Fruit fly (Drosophila melanogaster) whole organism, embryonic: ENCODE data around the gene Ugt36D1.
A peak's percentile ranks its signal among the peaks of the same experiment; 100 is the strongest.

Source experiments
- Bdp1 ChIP-seq: fragments of 200-800 bp; sonication (Bioruptor generic); optimal IDR thresholded peaks from 3 replicates; lab custom pipeline; 2016; ENCODE audit warnings: missing biosample characterization, missing genetic modification characterization
- CG10462 ChIP-seq: fragments of 200-800 bp; sonication (Bioruptor generic); optimal IDR thresholded peaks from 2 replicates; lab custom pipeline; 2016; ENCODE audit warnings: missing biosample characterization, missing genetic modification characterization
- CG10543 ChIP-seq: fragments of 200-800 bp; sonication (Bioruptor generic); optimal IDR thresholded peaks from 3 replicates; lab custom pipeline; 2017; ENCODE audit warnings: missing biosample characterization, mild to moderate bottlenecking, missing genetic modification characterization, moderate library complexity
- CG10654 ChIP-seq: fragments of 200-800 bp; sonication (Bioruptor generic); optimal IDR thresholded peaks from 2 replicates; lab custom pipeline; 2016; ENCODE audit warnings: missing biosample characterization, missing genetic modification characterization
- CG15073 ChIP-seq: fragments of 200-800 bp; sonication (Bioruptor generic); optimal IDR thresholded peaks from 2 replicates; lab custom pipeline; 2016; ENCODE audit warnings: missing biosample characterization, missing genetic modification characterization
- CG1602 ChIP-seq: fragments of 200-800 bp; sonication (Bioruptor generic); optimal IDR thresholded peaks from 3 replicates; lab custom pipeline; 2016; ENCODE audit warnings: missing biosample characterization, missing genetic modification characterization
- CG1603 ChIP-seq: fragments of 200-800 bp; sonication (Bioruptor generic); optimal IDR thresholded peaks from 2 replicates; lab custom pipeline; 2019; ENCODE audit warnings: missing biosample characterization, mild to moderate bottlenecking, missing genetic modification characterization, moderate library complexity
- CG17359 ChIP-seq: fragments of 200-800 bp; sonication (Bioruptor generic); optimal IDR thresholded peaks from 3 replicates; lab custom pipeline; 2018; ENCODE audit warnings: missing biosample characterization, mild to moderate bottlenecking, missing genetic modification characterization, moderate library complexity
- CG18476 ChIP-seq: fragments of 200-800 bp; sonication (Bioruptor generic); optimal IDR thresholded peaks from 2 replicates; lab custom pipeline; 2016; ENCODE audit warnings: missing biosample characterization, mild to moderate bottlenecking, missing genetic modification characterization
- CG30403 ChIP-seq: fragments of 200-800 bp; sonication (Bioruptor generic); optimal IDR thresholded peaks from 3 replicates; lab custom pipeline; 2016; ENCODE audit warnings: missing biosample characterization, missing genetic modification characterization
- CG30431 ChIP-seq: fragments of 200-800 bp; sonication (Bioruptor generic); optimal IDR thresholded peaks from 2 replicates; lab custom pipeline; 2017; ENCODE audit warnings: missing biosample characterization, missing genetic modification characterization
- CG34224 ChIP-seq: fragments of 200-800 bp; sonication (Bioruptor generic); IDR thresholded peaks from 3 replicates; pipeline ENCODE4 v1.3.6; 2022; ENCODE audit warnings: missing biosample characterization, missing genetic modification characterization; ENCODE audit not compliant: partially characterized antibody
- CG4360 ChIP-seq: fragments of 200-800 bp; sonication (Bioruptor generic); IDR thresholded peaks from 2 replicates; pipeline ENCODE4 v1.3.6; 2022; ENCODE audit warnings: missing biosample characterization, missing genetic modification characterization
- CG4730 ChIP-seq: fragments of 200-800 bp; sonication (Bioruptor generic); IDR thresholded peaks from 2 replicates; pipeline ENCODE4 v1.3.6; 2022; ENCODE audit warnings: missing biosample characterization, missing genetic modification characterization
- CG7839 ChIP-seq: fragments of 200-800 bp; sonication (Bioruptor generic); optimal IDR thresholded peaks from 3 replicates; lab custom pipeline; 2018; ENCODE audit warnings: missing biosample characterization, mild to moderate bottlenecking, missing genetic modification characterization, moderate library complexity
- CG7963 ChIP-seq: fragments of 200-800 bp; sonication (Bioruptor generic); IDR thresholded peaks from 3 replicates; pipeline ENCODE4 v1.3.6; 2022; ENCODE audit warnings: missing biosample characterization, missing genetic modification characterization; ENCODE audit not compliant: partially characterized antibody
- CG8388 ChIP-seq: fragments of 200-800 bp; sonication (Bioruptor generic); optimal IDR thresholded peaks from 2 replicates; lab custom pipeline; 2019; ENCODE audit warnings: missing biosample characterization, mild to moderate bottlenecking, missing genetic modification characterization, moderate library complexity
- CG8478 ChIP-seq: fragments of >200 bp; optimal IDR thresholded peaks from 2 replicates; lab custom pipeline; 2018
- Chrac-16 ChIP-seq: fragments of 200-800 bp; sonication (Bioruptor generic); optimal IDR thresholded peaks from 3 replicates; lab custom pipeline; 2016; ENCODE audit warnings: missing biosample characterization, missing genetic modification characterization
- Drgx ChIP-seq: fragments of 200-800 bp; sonication (Bioruptor generic); IDR thresholded peaks from 2 replicates; pipeline ENCODE4 v1.3.6; 2022; ENCODE audit warnings: missing biosample characterization, missing genetic modification characterization
- HHEX ChIP-seq: fragments of 200-800 bp; sonication (Bioruptor generic); optimal IDR thresholded peaks from 3 replicates; lab custom pipeline; 2017; ENCODE audit warnings: missing biosample characterization, mild to moderate bottlenecking, missing genetic modification characterization, missing genetic modification reagents
- Hmr ChIP-seq: fragments of 200-800 bp; sonication (Bioruptor generic); optimal IDR thresholded peaks from 3 replicates; lab custom pipeline; 2017; ENCODE audit warnings: mild to moderate bottlenecking, missing biosample characterization, missing genetic modification reagents, missing genetic modification characterization
- Lhr ChIP-seq: fragments of 200-800 bp; sonication (Bioruptor generic); optimal IDR thresholded peaks from 3 replicates; lab custom pipeline; 2017; ENCODE audit warnings: mild to moderate bottlenecking, missing biosample characterization, missing genetic modification reagents, missing genetic modification characterization
- MBD-R2 ChIP-seq: fragments of 200-800 bp; sonication (Bioruptor generic); IDR thresholded peaks from 2 replicates; pipeline ENCODE4 v1.3.6; 2022; ENCODE audit warnings: missing biosample characterization, missing genetic modification characterization
- Med ChIP-seq: fragments of 200-800 bp; sonication (Bioruptor generic); peaks from one replicate; lab custom pipeline; 2016; ENCODE audit warnings: missing biosample characterization, missing genetic modification characterization, mild to moderate bottlenecking, inconsistent platforms, moderate library complexity
- Nf-YA ChIP-seq: fragments of 200-800 bp; sonication (Bioruptor generic); IDR thresholded peaks from 2 replicates; pipeline ENCODE4 v1.3.6; 2022; ENCODE audit warnings: missing biosample characterization, missing genetic modification characterization
- Opbp ChIP-seq: fragments of 200-800 bp; sonication (Bioruptor generic); IDR thresholded peaks from 3 replicates; pipeline ENCODE4 v1.3.6; 2022; ENCODE audit warnings: missing biosample characterization, missing genetic modification characterization; ENCODE audit not compliant: partially characterized antibody
- Rfx ChIP-seq: fragments of 200-800 bp; sonication (Bioruptor generic); IDR thresholded peaks from 2 replicates; pipeline ENCODE4 v1.3.6; 2022; ENCODE audit warnings: missing biosample characterization, missing genetic modification characterization
- Ssrp ChIP-seq: fragments of 200-800 bp; sonication (Bioruptor generic); optimal IDR thresholded peaks from 2 replicates; lab custom pipeline; 2018; ENCODE audit warnings: missing biosample characterization, mild to moderate bottlenecking, missing genetic modification characterization, moderate library complexity
- Xrp1 ChIP-seq: fragments of 200-800 bp; sonication (Bioruptor generic); IDR thresholded peaks from 2 replicates; pipeline ENCODE4 v1.3.6; 2022; ENCODE audit warnings: missing biosample characterization, missing genetic modification characterization
- cato ChIP-seq: fragments of 200-800 bp; sonication (Bioruptor generic); optimal IDR thresholded peaks from 2 replicates; lab custom pipeline; 2016; ENCODE audit warnings: missing biosample characterization, missing genetic modification characterization, borderline replicate concordance
- chif ChIP-seq, 2 experiments: fragments of 200-800 bp; sonication (Bioruptor generic); optimal IDR thresholded peaks; 3 replicates each; lab custom pipeline; 2016; ENCODE audit warnings: missing biosample characterization in 2 of 2, missing genetic modification characterization in 2 of 2
- chn ChIP-seq: fragments of 200-800 bp; sonication (Bioruptor generic); optimal IDR thresholded peaks from 2 replicates; lab custom pipeline; 2016; ENCODE audit warnings: missing biosample characterization, missing genetic modification characterization
- ci ChIP-seq: fragments of 200-800 bp; sonication (Bioruptor generic); IDR thresholded peaks from 3 replicates; pipeline ENCODE4 v1.3.6; 2022; ENCODE audit warnings: missing biosample characterization, missing genetic modification characterization
- dysf ChIP-seq: fragments of 200-800 bp; sonication (Bioruptor generic); IDR thresholded peaks from 3 replicates; pipeline ENCODE4 v1.3.6; 2022; ENCODE audit warnings: missing biosample characterization, missing genetic modification characterization
- gce ChIP-seq: fragments of 200-800 bp; sonication (Bioruptor generic); IDR thresholded peaks from 3 replicates; pipeline ENCODE4 v1.3.6; 2022; ENCODE audit warnings: missing biosample characterization, missing genetic modification characterization
- grau ChIP-seq: fragments of 200-800 bp; optimal IDR thresholded peaks from 3 replicates; lab custom pipeline; 2019; ENCODE audit warnings: missing biosample characterization, mild to moderate bottlenecking, missing genetic modification characterization, moderate library complexity
- inv ChIP-seq: fragments of 200-800 bp; sonication (Bioruptor generic); IDR thresholded peaks from 2 replicates; pipeline ENCODE4 v1.3.6; 2022; ENCODE audit warnings: missing biosample characterization, missing genetic modification characterization; ENCODE audit not compliant: partially characterized antibody
- lola ChIP-seq, 3 experiments: fragments of >200 bp in 2 of 3; fragments of 200-800 bp in 1 of 3; sonication (Bioruptor generic) in 1 of 3; optimal IDR thresholded peaks; 2 replicates each; lab custom pipeline; 2017 to 2019; ENCODE audit warnings: missing biosample characterization in 3 of 3, missing genetic modification characterization in 3 of 3, mild to moderate bottlenecking in 1 of 3, moderate library complexity in 1 of 3
- maf-S ChIP-seq: fragments of 200-800 bp; sonication (Bioruptor generic); optimal IDR thresholded peaks from 2 replicates; lab custom pipeline; 2016; ENCODE audit warnings: missing biosample characterization, missing genetic modification characterization
- nmo ChIP-seq: fragments of 200-800 bp; sonication (Bioruptor generic); optimal IDR thresholded peaks from 2 replicates; lab custom pipeline; 2018; ENCODE audit warnings: missing biosample characterization, mild to moderate bottlenecking, missing genetic modification characterization, moderate library complexity
- nom ChIP-seq: fragments of 200-800 bp; sonication (Bioruptor generic); optimal IDR thresholded peaks from 2 replicates; lab custom pipeline; 2017; ENCODE audit warnings: missing biosample characterization, missing genetic modification characterization, mild to moderate bottlenecking, moderate library complexity, missing genetic modification reagents
- phol ChIP-seq: fragments of 200-800 bp; sonication (Bioruptor generic); optimal IDR thresholded peaks from 3 replicates; lab custom pipeline; 2018; ENCODE audit warnings: missing biosample characterization, mild to moderate bottlenecking, missing genetic modification characterization, moderate library complexity
- sim ChIP-seq: fragments of 200-800 bp; sonication (Bioruptor generic); IDR thresholded peaks from 2 replicates; pipeline ENCODE4 v1.3.6; 2022; ENCODE audit warnings: missing biosample characterization, missing genetic modification characterization
- slp2 ChIP-seq: fragments of 200-800 bp; sonication (Bioruptor generic); optimal IDR thresholded peaks from 2 replicates; lab custom pipeline; 2016; ENCODE audit warnings: missing biosample characterization, missing genetic modification characterization
- ssp ChIP-seq: fragments of 200-800 bp; sonication (Bioruptor generic); IDR thresholded peaks from 2 replicates; pipeline ENCODE4 v1.3.6; 2022; ENCODE audit warnings: missing biosample characterization, missing genetic modification characterization
- toy ChIP-seq: fragments of 200-800 bp; sonication (Bioruptor generic); IDR thresholded peaks from 2 replicates; pipeline ENCODE4 v1.3.6; 2022; ENCODE audit warnings: missing biosample characterization, missing genetic modification characterization
- tx ChIP-seq: fragments of 200-800 bp; sonication (Bioruptor generic); optimal IDR thresholded peaks from 2 replicates; lab custom pipeline; 2016; ENCODE audit warnings: missing biosample characterization, missing genetic modification characterization
- zf30C ChIP-seq: fragments of 200-800 bp; sonication (Bioruptor generic); optimal IDR thresholded peaks from 3 replicates; lab custom pipeline; 2018; ENCODE audit warnings: missing biosample characterization, mild to moderate bottlenecking, missing genetic modification characterization
- zfh1 ChIP-seq: fragments of 200-800 bp; sonication (Bioruptor generic); IDR thresholded peaks from 3 replicates; pipeline ENCODE4 v1.3.6; 2022; ENCODE audit warnings: missing biosample characterization, missing genetic modification characterization

The Ugt36D1 gene

dm6 chr2L:18808754-18809329 lies 14.5 kb upstream of the Ugt36D1 start (continued):
- no peak for TF ChIP-seq CG30431 (GFP tag; lab: Kevin White, UChicago)
- peak; percentile 26 for TF ChIP-seq CG17359 (tag; lab: Kevin White, UChicago)
- TF ChIP-seq CG10462 (GFP tag; lab: Kevin White, UChicago), result no peak
- 0 out of 2 replicates have a peak, but pooled peaks have one; percentile 30 for TF ChIP-seq CG4360 (GFP tag; lab: Robert Waterston, UW)
- peak; percentile 36 for TF ChIP-seq CG7839 (tag; lab: Kevin White, UChicago)
- TF ChIP-seq dysf (GFP tag; lab: Robert Waterston, UW), result peak; percentile 24; the same call in 1 of the 3 replicates
- TF ChIP-seq chn (GFP tag; lab: Kevin White, UChicago), result peak; percentile 2
- no peak for TF ChIP-seq CG1602 (GFP tag; lab: Kevin White, UChicago)
- TF ChIP-seq CG18476 (GFP tag; lab: Kevin White, UChicago), result no peak
- TF ChIP-seq Hmr (GFP tag; lab: Kevin White, UChicago), result peak; percentile 13
- no peak for TF ChIP-seq tx
- no peak for TF ChIP-seq HHEX (GFP tag; lab: Kevin White, UChicago)
- 0 out of 3 replicates have a peak, but pooled peaks have one; percentile 40 for TF ChIP-seq gce
- peak; percentile 40 for TF ChIP-seq phol
- 0 out of 2 replicates have a peak, but pooled peaks have one; percentile 23 for TF ChIP-seq Rfx (GFP tag; lab: Robert Waterston, UW)
- no peak for TF ChIP-seq CG10543 (GFP tag; lab: Kevin White, UChicago)
- TF ChIP-seq CG1603 (tag; lab: Kevin White, UChicago), result peak; percentile 47
- no peak for TF ChIP-seq Nf-YA (GFP tag; lab: Robert Waterston, UW)
- peak; percentile 53; the same call in 1 of the 3 replicates for TF ChIP-seq ci (GFP tag; lab: Robert Waterston, UW)
- TF ChIP-seq CG15073, result no peak
- TF ChIP-seq CG10654 (GFP tag; lab: Kevin White, UChicago), result no peak
- TF ChIP-seq slp2 (GFP tag; lab: Kevin White, UChicago), result no peak
- peak; percentile 52 for TF ChIP-seq Med (GFP tag; lab: Kevin White, UChicago)
- no peak for TF ChIP-seq sim (GFP tag; lab: Robert Waterston, UW)
- TF ChIP-seq Xrp1 (GFP tag; lab: Robert Waterston, UW), result peak; percentile 61
- no peak for TF ChIP-seq CG7963
- TF ChIP-seq CG8388, result peak; percentile 11
- no peak for TF ChIP-seq MBD-R2 (GFP tag; lab: Robert Waterston, UW)
- peak; percentile 1 for TF ChIP-seq Ssrp (tag; lab: Kevin White, UChicago)
- TF ChIP-seq CG30403 (GFP tag; lab: Kevin White, UChicago), result peak; percentile 31
- TF ChIP-seq chif (GFP tag; optimal IDR thresholded peaks at IDR 0.05; lab: Kevin White, UChicago), result peak in 1 of 2 experiments; percentile 10
- peak; percentile 40 for TF ChIP-seq zf30C (GFP tag; lab: Kevin White, UChicago)
- TF ChIP-seq ssp (GFP tag; lab: Robert Waterston, UW), result peak; percentile 28; the same call in 1 of the 2 replicates
- no peak for TF ChIP-seq CG4730 (GFP tag; lab: Robert Waterston, UW)
- TF ChIP-seq lola (GFP tag; optimal IDR thresholded peaks at IDR 0.05; lab: Kevin White, UChicago), result peak in 1 of 3 experiments; percentile 43
- no peak for TF ChIP-seq toy (GFP tag; lab: Robert Waterston, UW)
- no peak for TF ChIP-seq maf-S (GFP tag; lab: Kevin White, UChicago)
- TF ChIP-seq zfh1 (GFP tag; lab: Robert Waterston, UW), result peak; percentile 67
- no peak for TF ChIP-seq CG8478 (lab: Kevin White, UChicago)
- peak; percentile 10 for TF ChIP-seq Chrac-16
- no peak for TF ChIP-seq Drgx (GFP tag; lab: Robert Waterston, UW)
- no peak for TF ChIP-seq CG34224 (GFP tag; lab: Robert Waterston, UW)
- no peak for TF ChIP-seq Bdp1 (GFP tag; lab: Kevin White, UChicago)
- TF ChIP-seq cato, result no peak
- TF ChIP-seq inv (GFP tag; lab: Robert Waterston, UW), result no peak
- no peak for TF ChIP-seq Opbp
- peak; percentile 22 for TF ChIP-seq nmo (GFP tag; lab: Kevin White, UChicago)
- TF ChIP-seq grau, result peak; percentile 23
- no peak for TF ChIP-seq nom
- no peak for TF ChIP-seq Lhr (GFP tag; lab: Kevin White, UChicago)
